Worm (Caenorhabditis elegans) whole organism, young adult: ENCODE results near the gene Y67D8C.6.

ENCODE experiments used
- B0261.1 ChIP-seq: sonication (generic microtip); optimal IDR thresholded peaks from 2 replicates; lab custom pipeline; 2016; ENCODE audit warnings: mild to moderate bottlenecking, missing genetic modification characterization, moderate library complexity, missing compliant biosample characterization
- B0336.3 ChIP-seq: fragments of 200-800 bp; sonication (Bioruptor generic); IDR thresholded peaks from 2 replicates; pipeline ENCODE4 v1.3.6; 2022; ENCODE audit warnings: missing genetic modification characterization, missing compliant biosample characterization
- D2030.7 ChIP-seq: fragments of 200-800 bp; sonication (Bioruptor generic); IDR thresholded peaks from 2 replicates; pipeline ENCODE4 v1.3.6; 2022; ENCODE audit warnings: missing genetic modification reagents, missing genetic modification characterization, missing compliant biosample characterization
- F10E7.11 ChIP-seq: sonication (generic microtip); optimal IDR thresholded peaks from 2 replicates; lab custom pipeline; 2017; ENCODE audit warnings: mild to moderate bottlenecking, missing genetic modification characterization, moderate library complexity, missing compliant biosample characterization
- F22D6.2 ChIP-seq: sonication (generic microtip); optimal IDR thresholded peaks from 2 replicates; lab custom pipeline; 2016; ENCODE audit warnings: mild to moderate bottlenecking, missing genetic modification characterization, missing compliant biosample characterization
- F23B12.7 ChIP-seq: sonication (generic microtip); optimal IDR thresholded peaks from 2 replicates; lab custom pipeline; 2017; ENCODE audit warnings: missing genetic modification characterization, mild to moderate bottlenecking, missing compliant biosample characterization, antibody characterized with exemption, moderate library complexity; ENCODE audit not compliant: insufficient read depth
- F39B2.1 ChIP-seq: fragments of 200-800 bp; sonication (Bioruptor generic); IDR thresholded peaks from 2 replicates; pipeline ENCODE4 v1.3.6; 2022; ENCODE audit warnings: missing genetic modification reagents, missing genetic modification characterization, missing compliant biosample characterization
- F49E8.2 ChIP-seq: sonication (generic microtip); optimal IDR thresholded peaks from 3 replicates; lab custom pipeline; 2017; ENCODE audit warnings: missing genetic modification characterization, mild to moderate bottlenecking, missing compliant biosample characterization, antibody characterized with exemption, moderate library complexity; ENCODE audit not compliant: insufficient read depth
- K11D2.4 ChIP-seq: fragments of 200-800 bp; sonication (Bioruptor generic); IDR thresholded peaks from 2 replicates; pipeline ENCODE4 v1.3.6; 2022; ENCODE audit warnings: missing genetic modification reagents, missing genetic modification characterization, missing compliant biosample characterization
- T07F8.4 ChIP-seq: sonication (generic microtip); optimal IDR thresholded peaks from 2 replicates; lab custom pipeline; 2016; ENCODE audit warnings: mild to moderate bottlenecking, missing genetic modification characterization, moderate library complexity, missing compliant biosample characterization
- aptf-2 ChIP-seq: fragments of 200-800 bp; sonication (Bioruptor generic); conservative IDR thresholded peaks from 2 replicates; pipeline ENCODE4 v1.3.6; 2022; ENCODE audit warnings: missing genetic modification reagents, missing genetic modification characterization, missing compliant biosample characterization
- aptf-3 ChIP-seq: fragments of 200-800 bp; sonication (Bioruptor generic); IDR thresholded peaks from 2 replicates; pipeline ENCODE4 v1.3.6; 2022; ENCODE audit warnings: missing genetic modification characterization, missing compliant biosample characterization
- attf-6 ChIP-seq: fragments of 200-800 bp; sonication (Bioruptor generic); IDR thresholded peaks from 2 replicates; pipeline ENCODE4 v1.3.6; 2022; ENCODE audit warnings: missing genetic modification reagents, missing genetic modification characterization, missing compliant biosample characterization
- bed-2 ChIP-seq: fragments of 200-800 bp; sonication (Bioruptor generic); IDR thresholded peaks from 2 replicates; pipeline ENCODE4 v1.3.6; 2022; ENCODE audit warnings: missing genetic modification reagents, missing genetic modification characterization, missing compliant biosample characterization
- cebp-1 ChIP-seq, 2 experiments: fragments of 200-800 bp in 1 of 2; sonication (Bioruptor generic) in 1 of 2; sonication (generic microtip) in 1 of 2; IDR thresholded peaks in 1 of 2; optimal IDR thresholded peaks in 1 of 2; 2 replicates each; pipeline versions ENCODE4 v1.3.6 to Lab custom; 2017 to 2022; ENCODE audit warnings: missing compliant biosample characterization in 2 of 2, missing genetic modification characterization in 2 of 2, mild to moderate bottlenecking in 1 of 2, missing genetic modification reagents in 1 of 2, moderate library complexity in 1 of 2
- die-1 ChIP-seq: sonication (generic microtip); optimal IDR thresholded peaks from 2 replicates; lab custom pipeline; 2016; ENCODE audit warnings: missing genotype, mild to moderate bottlenecking, missing genetic modification characterization, missing compliant biosample characterization
- egl-18 ChIP-seq: fragments of 200-800 bp; sonication (Bioruptor generic); IDR thresholded peaks from 2 replicates; pipeline ENCODE4 v1.3.6; 2022; ENCODE audit warnings: missing genetic modification reagents, missing genetic modification characterization, missing compliant biosample characterization
- egrh-3 ChIP-seq: fragments of 200-800 bp; sonication (Bioruptor generic); IDR thresholded peaks from 2 replicates; pipeline ENCODE4 v1.3.6; 2022; ENCODE audit warnings: missing genetic modification reagents, missing genetic modification characterization, missing compliant biosample characterization
- hmg-1.2 ChIP-seq: fragments of 200-800 bp; sonication (Bioruptor generic); IDR thresholded peaks from 2 replicates; pipeline ENCODE4 v1.3.6; 2022; ENCODE audit warnings: missing genetic modification reagents, missing genetic modification characterization, missing compliant biosample characterization
- let-607 ChIP-seq, 2 experiments: fragments of 200-800 bp in 1 of 2; sonication (Bioruptor generic) in 1 of 2; sonication (generic microtip) in 1 of 2; optimal IDR thresholded peaks; 2 replicates each; lab custom pipeline; 2016 to 2018; ENCODE audit warnings: mild to moderate bottlenecking in 2 of 2, missing compliant biosample characterization in 2 of 2, missing genetic modification characterization in 2 of 2, moderate library complexity in 2 of 2, missing genotype in 1 of 2
- lin-26 ChIP-seq: fragments of 200-800 bp; sonication (Bioruptor generic); IDR thresholded peaks from 2 replicates; pipeline ENCODE4 v1.3.6; 2022; ENCODE audit warnings: missing genetic modification reagents, missing genetic modification characterization, missing compliant biosample characterization
- lsl-1 ChIP-seq: fragments of 200-800 bp; sonication (Bioruptor generic); optimal IDR thresholded peaks from 2 replicates; lab custom pipeline; 2018; ENCODE audit warnings: mild to moderate bottlenecking, missing genetic modification characterization, moderate library complexity, missing compliant biosample characterization
- mcd-1 ChIP-seq: fragments of 200-800 bp; sonication (Bioruptor generic); IDR thresholded peaks from 2 replicates; pipeline ENCODE4 v1.3.6; 2022; ENCODE audit warnings: missing genetic modification reagents, missing genetic modification characterization, missing compliant biosample characterization
- mxl-1 ChIP-seq: sonication (generic microtip); optimal IDR thresholded peaks from 2 replicates; lab custom pipeline; 2016; ENCODE audit warnings: missing genetic modification characterization, missing compliant biosample characterization
- nfyb-1 ChIP-seq: fragments of 200-800 bp; sonication (Bioruptor generic); IDR thresholded peaks from 2 replicates; pipeline ENCODE4 v1.3.6; 2022; ENCODE audit warnings: missing genetic modification reagents, missing genetic modification characterization, missing compliant biosample characterization
- nhr-120 ChIP-seq: fragments of 200-800 bp; sonication (Bioruptor generic); IDR thresholded peaks from 2 replicates; pipeline ENCODE4 v1.3.6; 2022; ENCODE audit warnings: missing genetic modification characterization, missing compliant biosample characterization
- nhr-80 ChIP-seq: sonication (generic microtip); optimal IDR thresholded peaks from 2 replicates; lab custom pipeline; 2016; ENCODE audit warnings: missing genetic modification characterization, missing compliant biosample characterization
- pbrm-1 ChIP-seq: fragments of 200-800 bp; sonication (Bioruptor generic); IDR thresholded peaks from 2 replicates; pipeline ENCODE4 v1.3.6; 2022; ENCODE audit warnings: missing genetic modification reagents, missing genetic modification characterization, missing compliant biosample characterization
- sdz-38 ChIP-seq: sonication (generic microtip); optimal IDR thresholded peaks from 2 replicates; lab custom pipeline; 2016; ENCODE audit warnings: missing genotype, missing genetic modification characterization, missing compliant biosample characterization
- sea-2 ChIP-seq: fragments of 200-800 bp; sonication (Bioruptor generic); IDR thresholded peaks from 2 replicates; pipeline ENCODE4 v1.3.6; 2022; ENCODE audit warnings: missing genetic modification characterization, missing compliant biosample characterization
- sptf-2 ChIP-seq: fragments of 200-800 bp; sonication (Bioruptor generic); optimal IDR thresholded peaks from 2 replicates; lab custom pipeline; 2018; ENCODE audit warnings: mild to moderate bottlenecking, missing genetic modification characterization, missing compliant biosample characterization
- tbx-9 ChIP-seq: sonication (generic microtip); optimal IDR thresholded peaks from 2 replicates; lab custom pipeline; 2016; ENCODE audit warnings: borderline replicate concordance, missing genetic modification characterization, inconsistent platforms, missing compliant biosample characterization
- zim-3 ChIP-seq: sonication (generic microtip); optimal IDR thresholded peaks from 2 replicates; lab custom pipeline; 2017; ENCODE audit warnings: mild to moderate bottlenecking, missing genetic modification characterization, moderate library complexity, missing compliant biosample characterization

Y67D8C.6 gene

DNA sequence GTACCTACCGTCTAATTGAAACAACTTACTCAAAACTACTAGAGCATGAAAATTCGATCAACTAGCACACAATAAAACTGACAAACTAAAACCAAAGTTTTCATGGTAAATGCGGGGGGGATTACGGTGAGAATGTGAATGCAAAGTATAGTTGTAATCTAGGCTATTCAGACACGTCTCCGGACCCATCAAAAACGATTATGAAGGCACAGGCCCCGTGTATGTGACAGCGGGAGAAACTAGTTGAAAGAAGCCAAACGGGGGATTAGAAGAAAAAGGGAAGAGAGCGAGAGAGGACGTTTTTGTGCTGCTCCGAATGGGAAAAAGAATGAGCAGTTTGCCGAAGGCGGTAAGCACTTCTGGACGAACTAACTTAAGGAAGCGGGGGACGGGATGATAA lies 27.9 kb upstream of the Y67D8C.6 start:
- no peak for TF ChIP-seq D2030.7
- TF ChIP-seq bed-2 = no peak
- TF ChIP-seq sea-2 (GFP tag; lab: Robert Waterston, UW) = no peak
- no peak for TF ChIP-seq cebp-1 (GFP tag; IDR thresholded peaks at IDR 0.05; lab: Robert Waterston, UW)
- TF ChIP-seq cebp-1 (tag; optimal IDR thresholded peaks at IDR 0.05; lab: Kevin White, UChicago) = no peak
- TF ChIP-seq F23B12.7 (tag; lab: Kevin White, UChicago) = no peak
- no peak for TF ChIP-seq lsl-1
- no peak for TF ChIP-seq nhr-80
- no peak for TF ChIP-seq F49E8.2 (tag; lab: Kevin White, UChicago)
- TF ChIP-seq tbx-9 = no peak
- no peak for TF ChIP-seq egl-18 (GFP tag; lab: Robert Waterston, UW)
- no peak for TF ChIP-seq attf-6 (GFP tag; lab: Robert Waterston, UW)
- no peak for TF ChIP-seq lin-26 (GFP tag; lab: Robert Waterston, UW)
- TF ChIP-seq zim-3 (tag; lab: Kevin White, UChicago) = no peak
- TF ChIP-seq T07F8.4 = no peak
- TF ChIP-seq sdz-38 (tag; lab: Kevin White, UChicago) = no peak
- TF ChIP-seq F22D6.2 (tag; lab: Kevin White, UChicago) = no peak

DNA sequence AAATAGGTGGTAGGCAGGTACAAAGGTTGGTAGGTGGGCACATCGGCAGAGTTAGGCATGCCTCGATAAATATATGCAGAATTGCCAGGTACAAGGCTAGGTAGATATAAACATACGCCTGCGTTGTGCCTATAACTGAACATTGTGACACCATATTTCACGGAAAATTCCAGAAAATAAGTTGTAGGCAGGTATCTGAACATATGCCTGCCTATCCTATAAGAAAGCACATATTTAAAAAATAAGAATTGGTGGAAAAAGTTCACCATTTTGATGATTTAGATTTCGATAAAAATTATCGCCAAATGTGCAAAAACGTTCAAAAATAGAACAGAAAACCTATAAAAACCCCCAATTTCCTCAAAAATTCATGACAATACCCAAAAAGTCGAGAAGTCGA lies 26.4 kb upstream of the Y67D8C.6 start:
- TF ChIP-seq die-1 (tag; lab: Kevin White, UChicago) (no peak), egrh-3 (GFP tag; lab: Robert Waterston, UW) (no peak), nfyb-1 (no peak), nhr-120 (no peak)

DNA sequence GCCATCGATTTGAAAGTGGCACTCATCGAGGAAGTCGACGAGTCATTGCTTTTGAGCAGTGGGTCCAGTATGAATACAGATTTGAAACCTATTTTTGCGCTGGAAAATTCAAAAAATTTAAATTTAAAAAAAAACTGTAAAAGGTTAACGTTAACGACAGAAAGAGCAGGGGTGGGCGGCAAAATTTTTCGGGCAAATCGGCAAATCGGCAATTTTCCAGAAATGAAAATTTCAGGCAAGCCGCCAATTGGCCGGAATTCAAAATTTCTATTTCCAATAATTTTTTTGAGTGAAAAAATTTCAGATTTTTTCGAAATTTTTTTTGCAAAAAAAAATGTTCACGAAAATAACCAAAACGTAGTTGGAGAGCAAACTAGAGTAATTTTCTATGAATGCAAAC lies 23.6 kb upstream of the Y67D8C.6 start, which contains the start of gene Y67D8C.9:
TSS of gene Y67D8C.9 (minus strand) at position 101 of the 400 bp plus-strand sequence.
- TF ChIP-seq F22D6.2 (tag; lab: Kevin White, UChicago) = no peak
- TF ChIP-seq, all 124 proteins: peak for 0

DNA sequence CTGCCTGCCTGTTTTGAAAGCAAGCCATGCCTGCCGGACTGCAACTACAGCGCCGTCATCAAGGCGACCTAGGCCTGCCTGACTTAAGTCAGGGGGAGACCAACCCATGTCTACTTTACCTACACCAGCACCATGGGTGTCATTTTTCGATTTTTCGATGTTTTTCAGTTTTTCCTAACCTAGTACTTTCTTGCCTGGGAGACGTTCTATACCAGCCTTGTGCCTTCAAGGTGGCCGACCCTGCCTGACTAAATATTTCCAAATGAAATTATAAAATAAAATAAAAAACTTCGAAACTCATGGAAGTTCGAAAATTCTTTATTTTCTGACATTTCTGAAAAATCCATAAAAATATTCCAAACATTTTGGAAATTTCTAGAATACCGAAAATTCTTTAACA lies 13.6 kb upstream of the Y67D8C.6 start:
- 0 out of 2 replicates have a peak, but pooled peaks have one; percentile 13 for TF ChIP-seq mcd-1 (GFP tag; lab: Robert Waterston, UW)
- no peak for TF ChIP-seq K11D2.4 (GFP tag; lab: Robert Waterston, UW)

DNA sequence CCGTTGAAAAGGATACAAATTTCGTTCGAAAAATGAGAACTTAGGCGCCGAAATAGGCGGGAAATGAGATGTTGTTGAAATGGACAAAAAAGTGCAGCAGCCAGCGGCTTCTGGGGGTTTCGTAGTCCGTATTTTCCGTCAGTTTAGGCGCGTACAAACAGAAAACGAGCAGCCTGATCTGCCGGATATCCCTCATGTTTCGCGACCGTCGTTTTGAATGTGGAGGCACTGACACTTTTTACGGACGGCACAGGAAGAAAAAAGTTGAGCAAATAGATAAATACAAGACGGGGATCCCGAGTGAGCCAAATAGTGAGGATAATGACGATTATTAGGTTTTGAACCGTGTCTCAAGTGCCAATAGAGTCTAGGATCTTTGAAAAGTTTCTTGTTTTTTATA lies 13.0 kb upstream of the Y67D8C.6 start, which contains the start of gene Y67D8C.22:
TSS of gene Y67D8C.22 (minus strand) at position 101 of the 400 bp plus-strand sequence.
- TF ChIP-seq B0336.3 (GFP tag; lab: Robert Waterston, UW) = no peak
- no peak for TF ChIP-seq D2030.7
- no peak for TF ChIP-seq aptf-2 (GFP tag; lab: Robert Waterston, UW)
- no peak for TF ChIP-seq B0261.1 (tag; lab: Kevin White, UChicago)
- TF ChIP-seq mxl-1 (tag; lab: Kevin White, UChicago) = no peak
- TF ChIP-seq F39B2.1 (GFP tag; lab: Robert Waterston, UW) = no peak
- no peak for TF ChIP-seq pbrm-1 (GFP tag; lab: Robert Waterston, UW)
- no peak for TF ChIP-seq sptf-2
- TF ChIP-seq aptf-3 (GFP tag; lab: Robert Waterston, UW) = no peak
- TF ChIP-seq hmg-1.2 = no peak
- TF ChIP-seq let-607 (tag; optimal IDR thresholded peaks at IDR 0.05; lab: Kevin White, UChicago) = no peak
- no peak for TF ChIP-seq F10E7.11 (tag; lab: Kevin White, UChicago)
- TF ChIP-seq egrh-3 (GFP tag; lab: Robert Waterston, UW) = no peak
- TF ChIP-seq, all 124 proteins: peak for 0
